Fruit fly (Drosophila melanogaster) whole organism, embryonic: ENCODE data around the gene CG14102.

ENCODE experiments used
- CG1024 ChIP-seq: fragments of 200-800 bp; sonication (Bioruptor generic); IDR thresholded peaks from 2 replicates; pipeline ENCODE4 v1.3.6; 2022; ENCODE audit warnings: missing biosample characterization, missing genetic modification characterization
- CG10321 ChIP-seq: fragments of 200-800 bp; sonication (Bioruptor generic); IDR thresholded peaks from 2 replicates; pipeline ENCODE4 v1.3.6; 2022; ENCODE audit warnings: missing biosample characterization, missing genetic modification characterization
- CG10366 ChIP-seq: fragments of 200-800 bp; sonication (Bioruptor generic); IDR thresholded peaks from 2 replicates; pipeline ENCODE4 v1.3.6; 2022; ENCODE audit warnings: missing biosample characterization, missing genetic modification characterization
- CG10431 ChIP-seq: fragments of 200-800 bp; sonication (Bioruptor generic); optimal IDR thresholded peaks from 3 replicates; lab custom pipeline; 2018; ENCODE audit warnings: missing biosample characterization, mild to moderate bottlenecking, missing genetic modification characterization
- CG10543 ChIP-seq: fragments of 200-800 bp; sonication (Bioruptor generic); optimal IDR thresholded peaks from 3 replicates; lab custom pipeline; 2017; ENCODE audit warnings: missing biosample characterization, mild to moderate bottlenecking, missing genetic modification characterization, moderate library complexity
- CG11560 ChIP-seq: fragments of 200-800 bp; sonication (Bioruptor generic); IDR thresholded peaks from 3 replicates; pipeline ENCODE4 v1.3.6; 2022; ENCODE audit warnings: missing biosample characterization, missing genetic modification characterization
- CG11695 ChIP-seq: fragments of 200-800 bp; sonication (Bioruptor generic); IDR thresholded peaks from 3 replicates; pipeline ENCODE4 v1.3.6; 2022; ENCODE audit warnings: missing biosample characterization, missing genetic modification characterization
- CG12155 ChIP-seq: fragments of 200-800 bp; sonication (Bioruptor generic); optimal IDR thresholded peaks from 3 replicates; lab custom pipeline; 2016; ENCODE audit warnings: missing biosample characterization, missing genetic modification characterization
- CG12942 ChIP-seq: fragments of 200-800 bp; sonication (Bioruptor generic); optimal IDR thresholded peaks from 3 replicates; lab custom pipeline; 2016; ENCODE audit warnings: missing biosample characterization, missing genetic modification characterization
- CG14014 ChIP-seq: fragments of 200-800 bp; sonication (Bioruptor generic); IDR thresholded peaks from 2 replicates; pipeline ENCODE4 v1.3.6; 2022; ENCODE audit warnings: missing biosample characterization, missing genetic modification characterization
- CG16815 ChIP-seq: fragments of 200-800 bp; sonication (Bioruptor generic); optimal IDR thresholded peaks from 3 replicates; lab custom pipeline; 2017; ENCODE audit warnings: missing biosample characterization, mild to moderate bottlenecking, missing genetic modification characterization
- CG17359 ChIP-seq: fragments of 200-800 bp; sonication (Bioruptor generic); optimal IDR thresholded peaks from 3 replicates; lab custom pipeline; 2018; ENCODE audit warnings: missing biosample characterization, mild to moderate bottlenecking, missing genetic modification characterization, moderate library complexity
- CG17829 ChIP-seq: fragments of 200-800 bp; optimal IDR thresholded peaks from 2 replicates; lab custom pipeline; 2019; ENCODE audit warnings: missing biosample characterization, mild to moderate bottlenecking, missing genetic modification characterization, moderate library complexity
- CG2199 ChIP-seq: fragments of 200-800 bp; sonication (Bioruptor generic); IDR thresholded peaks from 3 replicates; pipeline ENCODE4 v1.3.6; 2022; ENCODE audit warnings: missing biosample characterization, missing genetic modification characterization
- CG34376 ChIP-seq: fragments of 200-800 bp; sonication (Bioruptor generic); optimal IDR thresholded peaks from 2 replicates; lab custom pipeline; 2018; ENCODE audit warnings: missing biosample characterization, mild to moderate bottlenecking, missing genetic modification characterization
- CG42726 ChIP-seq: fragments of 200-800 bp; sonication (Bioruptor generic); IDR thresholded peaks from 2 replicates; pipeline ENCODE4 v1.3.6; 2022; ENCODE audit warnings: missing biosample characterization, missing genetic modification characterization; ENCODE audit not compliant: partially characterized antibody
- CG6683 ChIP-seq: fragments of 200-800 bp; sonication (Bioruptor generic); optimal IDR thresholded peaks from 2 replicates; lab custom pipeline; 2017; ENCODE audit warnings: missing biosample characterization, mild to moderate bottlenecking, missing genetic modification characterization, missing genetic modification reagents
- CG7745 ChIP-seq: fragments of 200-800 bp; sonication (Bioruptor generic); optimal IDR thresholded peaks from 2 replicates; lab custom pipeline; 2018; ENCODE audit warnings: missing biosample characterization, mild to moderate bottlenecking, missing genetic modification characterization, moderate library complexity
- CG9932 ChIP-seq: fragments of 200-800 bp; sonication (Bioruptor generic); IDR thresholded peaks from 2 replicates; pipeline ENCODE4 v1.3.6; 2022; ENCODE audit warnings: missing biosample characterization, missing genetic modification characterization
- Dbx ChIP-seq: fragments of 200-800 bp; sonication (Bioruptor generic); IDR thresholded peaks from 3 replicates; pipeline ENCODE4 v1.3.6; 2022; ENCODE audit warnings: missing biosample characterization, missing genetic modification characterization
- Gug ChIP-seq: fragments of 200-800 bp; sonication (Bioruptor generic); IDR thresholded peaks from 4 replicates; pipeline ENCODE4 v1.3.6; 2022; ENCODE audit warnings: missing biosample characterization, missing genetic modification characterization
- Hey ChIP-seq: fragments of 200-800 bp; sonication (Bioruptor generic); optimal IDR thresholded peaks from 3 replicates; lab custom pipeline; 2018; ENCODE audit warnings: missing biosample characterization, mild to moderate bottlenecking, missing genetic modification characterization
- Hr51 ChIP-seq, 2 experiments: fragments of 200-800 bp; sonication (Bioruptor generic); optimal IDR thresholded peaks; 2 replicates in 1 of 2; 3 replicates in 1 of 2; lab custom pipeline; 2016 to 2018; ENCODE audit warnings: missing biosample characterization in 2 of 2, missing genetic modification characterization in 2 of 2, mild to moderate bottlenecking in 1 of 2, moderate library complexity in 1 of 2
- Lim3 ChIP-seq: fragments of 200-800 bp; sonication (Bioruptor generic); IDR thresholded peaks from 2 replicates; pipeline ENCODE4 v1.3.6; 2022; ENCODE audit warnings: missing biosample characterization, missing genetic modification characterization
- Mes4 ChIP-seq: fragments of 200-800 bp; sonication (Bioruptor generic); optimal IDR thresholded peaks from 2 replicates; lab custom pipeline; 2016; ENCODE audit warnings: missing biosample characterization, missing genetic modification characterization
- Optix ChIP-seq: fragments of 200-800 bp; sonication (Bioruptor generic); IDR thresholded peaks from 3 replicates; pipeline ENCODE4 v1.3.6; 2022; ENCODE audit warnings: missing biosample characterization, missing genetic modification characterization
- Pdp1 ChIP-seq, 2 experiments: fragments of 200-800 bp; sonication (Bioruptor generic); optimal IDR thresholded peaks; 3 replicates each; lab custom pipeline; 2016; ENCODE audit warnings: missing biosample characterization in 2 of 2, missing genetic modification characterization in 2 of 2, mild to moderate bottlenecking in 1 of 2, moderate library complexity in 1 of 2
- Rfx ChIP-seq: fragments of 200-800 bp; sonication (Bioruptor generic); IDR thresholded peaks from 2 replicates; pipeline ENCODE4 v1.3.6; 2022; ENCODE audit warnings: missing biosample characterization, missing genetic modification characterization
- Sox100B ChIP-seq: fragments of 200-800 bp; sonication (Bioruptor generic); optimal IDR thresholded peaks from 3 replicates; lab custom pipeline; 2018; ENCODE audit warnings: missing biosample characterization, mild to moderate bottlenecking, missing genetic modification characterization
- ara ChIP-seq: fragments of 200-800 bp; sonication (Bioruptor generic); IDR thresholded peaks from 2 replicates; pipeline ENCODE4 v1.3.6; 2022; ENCODE audit warnings: missing biosample characterization, missing genetic modification characterization
- ase ChIP-seq: fragments of 200-800 bp; sonication (Bioruptor generic); IDR thresholded peaks from 3 replicates; pipeline ENCODE4 v1.3.6; 2022; ENCODE audit warnings: missing biosample characterization, missing genetic modification characterization
- bigmax ChIP-seq: fragments of 200-800 bp; sonication (Bioruptor generic); optimal IDR thresholded peaks from 2 replicates; lab custom pipeline; 2018; ENCODE audit warnings: missing biosample characterization, mild to moderate bottlenecking, missing genetic modification characterization
- br ChIP-seq: fragments of >200 bp; optimal IDR thresholded peaks from 2 replicates; lab custom pipeline; 2017
- disco-r ChIP-seq: fragments of 200-800 bp; sonication (Bioruptor generic); optimal IDR thresholded peaks from 2 replicates; lab custom pipeline; 2016; ENCODE audit warnings: missing biosample characterization, missing genetic modification characterization
- dmrt99B ChIP-seq: fragments of 200-800 bp; sonication (Bioruptor generic); optimal IDR thresholded peaks from 2 replicates; lab custom pipeline; 2018; ENCODE audit warnings: missing biosample characterization, mild to moderate bottlenecking, missing genetic modification characterization, moderate library complexity
- ems ChIP-seq: fragments of 200-800 bp; sonication (Bioruptor generic); optimal IDR thresholded peaks from 3 replicates; lab custom pipeline; 2016; ENCODE audit warnings: missing biosample characterization, missing genetic modification characterization
- gce ChIP-seq: fragments of 200-800 bp; sonication (Bioruptor generic); IDR thresholded peaks from 3 replicates; pipeline ENCODE4 v1.3.6; 2022; ENCODE audit warnings: missing biosample characterization, missing genetic modification characterization
- gfzf ChIP-seq: fragments of 200-800 bp; sonication (Bioruptor generic); optimal IDR thresholded peaks from 2 replicates; lab custom pipeline; 2016; ENCODE audit warnings: missing biosample characterization, mild to moderate bottlenecking, missing genetic modification characterization, moderate library complexity
- grn ChIP-seq: fragments of 200-800 bp; sonication (Bioruptor generic); optimal IDR thresholded peaks from 3 replicates; lab custom pipeline; 2017; ENCODE audit warnings: missing biosample characterization, missing genetic modification characterization
- hth ChIP-seq: fragments of >200 bp; optimal IDR thresholded peaks from 2 replicates; lab custom pipeline; 2017; ENCODE audit warnings: inconsistent platforms
- pfk ChIP-seq: fragments of 200-800 bp; sonication (Bioruptor generic); optimal IDR thresholded peaks from 2 replicates; lab custom pipeline; 2018; ENCODE audit warnings: missing biosample characterization, mild to moderate bottlenecking, missing genetic modification characterization, moderate library complexity
- phol ChIP-seq: fragments of 200-800 bp; sonication (Bioruptor generic); optimal IDR thresholded peaks from 3 replicates; lab custom pipeline; 2018; ENCODE audit warnings: missing biosample characterization, mild to moderate bottlenecking, missing genetic modification characterization, moderate library complexity
- pita ChIP-seq: fragments of 200-800 bp; sonication (Bioruptor generic); optimal IDR thresholded peaks from 2 replicates; lab custom pipeline; 2017; ENCODE audit warnings: missing biosample characterization, mild to moderate bottlenecking, missing genetic modification characterization
- sd ChIP-seq: fragments of 200-800 bp; sonication (Bioruptor generic); optimal IDR thresholded peaks from 3 replicates; lab custom pipeline; 2018; ENCODE audit warnings: missing biosample characterization, mild to moderate bottlenecking, missing genetic modification characterization, moderate library complexity
- sisA ChIP-seq: fragments of 200-800 bp; sonication (Bioruptor generic); IDR thresholded peaks from 2 replicates; pipeline ENCODE4 v1.3.6; 2022; ENCODE audit warnings: missing biosample characterization, missing genetic modification characterization
- slp2 ChIP-seq: fragments of 200-800 bp; sonication (Bioruptor generic); optimal IDR thresholded peaks from 2 replicates; lab custom pipeline; 2016; ENCODE audit warnings: missing biosample characterization, missing genetic modification characterization
- sr ChIP-seq: fragments of 200-800 bp; sonication (Bioruptor generic); IDR thresholded peaks from 3 replicates; pipeline ENCODE4 v1.3.6; 2022; ENCODE audit warnings: missing biosample characterization, missing genetic modification characterization
- tap ChIP-seq: fragments of 200-800 bp; optimal IDR thresholded peaks from 3 replicates; lab custom pipeline; 2019; ENCODE audit warnings: missing biosample characterization, mild to moderate bottlenecking, missing genetic modification characterization, moderate library complexity
- trh ChIP-seq: fragments of 200-800 bp; sonication (Bioruptor generic); optimal IDR thresholded peaks from 2 replicates; lab custom pipeline; 2016; ENCODE audit warnings: missing biosample characterization, missing genetic modification characterization
- zen2 ChIP-seq: fragments of 200-800 bp; sonication (Bioruptor generic); IDR thresholded peaks from 3 replicates; pipeline ENCODE4 v1.3.6; 2022; ENCODE audit warnings: missing biosample characterization, missing genetic modification characterization; ENCODE audit not compliant: partially characterized antibody

The CG14102 gene

dm6 chr3L:19817807-19818531 is 16.9 kb upstream of the CG14102 start, which contains the start of the genes Fibp and Deaf1 (continued):
- no peak for TF ChIP-seq Optix (GFP tag; lab: Robert Waterston, UW)
- TF ChIP-seq phol (tag; lab: Kevin White, UChicago), result peak; percentile 85
- TF ChIP-seq Sox100B, result peak; percentile 67
- TF ChIP-seq dmrt99B (tag; lab: Kevin White, UChicago), result no peak
- no peak for TF ChIP-seq Hey (tag; lab: Kevin White, UChicago)
- peak; percentile 62 for TF ChIP-seq grn (GFP tag; lab: Kevin White, UChicago)
- no peak for TF ChIP-seq br (lab: Kevin White, UChicago)
- TF ChIP-seq CG16815 (GFP tag; lab: Kevin White, UChicago), result peak; percentile 74
- no peak for TF ChIP-seq CG11695 (GFP tag; lab: Robert Waterston, UW)
- peak; percentile 56 for TF ChIP-seq disco-r (GFP tag; lab: Kevin White, UChicago)
- TF ChIP-seq Dbx (GFP tag; lab: Robert Waterston, UW), result peak; percentile 87
- TF ChIP-seq pfk (GFP tag; lab: Kevin White, UChicago), result no peak
- peak; percentile 73 for TF ChIP-seq CG10543 (GFP tag; lab: Kevin White, UChicago)
- peak; percentile 76 to 85 for TF ChIP-seq Pdp1 (GFP tag; optimal IDR thresholded peaks at IDR 0.05; lab: Kevin White, UChicago)
- TF ChIP-seq CG12942 (GFP tag; lab: Kevin White, UChicago), result peak; percentile 76
- TF ChIP-seq Lim3, result no peak
- peak; percentile 99 for TF ChIP-seq CG42726 (GFP tag; lab: Robert Waterston, UW)
- TF ChIP-seq Hr51 (GFP tag; optimal IDR thresholded peaks at IDR 0.05; lab: Kevin White, UChicago), result peak; percentile 73 to 82
- TF ChIP-seq pita (GFP tag; lab: Kevin White, UChicago), result no peak
- TF ChIP-seq CG1024, result no peak
- TF ChIP-seq trh, result peak; percentile 57
- TF ChIP-seq CG17829, result peak; percentile 85
- no peak; the same call in 2 of the 3 replicates for TF ChIP-seq gce (GFP tag; lab: Robert Waterston, UW)
- no peak for TF ChIP-seq hth
- peak; percentile 97 for TF ChIP-seq zen2
- peak; percentile 71 for TF ChIP-seq sisA (GFP tag; lab: Robert Waterston, UW)
- no peak for TF ChIP-seq CG7745 (tag; lab: Kevin White, UChicago)
- TF ChIP-seq bigmax, result no peak
- peak; percentile 71 for TF ChIP-seq Mes4 (GFP tag; lab: Kevin White, UChicago)
- peak; percentile 50 for TF ChIP-seq CG34376 (GFP tag; lab: Kevin White, UChicago)
- peak; percentile 16 for TF ChIP-seq CG6683 (GFP tag; lab: Kevin White, UChicago)
- no peak for TF ChIP-seq CG10321 (GFP tag; lab: Robert Waterston, UW)
- TF ChIP-seq CG12155 (GFP tag; lab: Kevin White, UChicago), result peak; percentile 86
- TF ChIP-seq ara (GFP tag; lab: Robert Waterston, UW), result no peak
- TF ChIP-seq Gug (GFP tag; lab: Robert Waterston, UW), result peak; percentile 93; the same call in 2 of the 4 replicates
- TF ChIP-seq CG17359 (tag; lab: Kevin White, UChicago), result peak; percentile 64
- peak; percentile 96 for TF ChIP-seq CG9932 (GFP tag; lab: Robert Waterston, UW)
- peak; percentile 51 for TF ChIP-seq slp2 (GFP tag; lab: Kevin White, UChicago)
- TF ChIP-seq ems (GFP tag; lab: Kevin White, UChicago), result peak; percentile 72
- TF ChIP-seq CG2199 (GFP tag; lab: Robert Waterston, UW), result no peak; the same call in 2 of the 3 replicates
- peak; percentile 82 for TF ChIP-seq Rfx
- peak; percentile 68 for TF ChIP-seq gfzf (GFP tag; lab: Kevin White, UChicago)
- peak; percentile 50; the same call in 1 of the 3 replicates for TF ChIP-seq ase
- no peak for TF ChIP-seq tap
- TF ChIP-seq sd (tag; lab: Kevin White, UChicago), result peak; percentile 30
- peak; percentile 60; the same call in 1 of the 2 replicates for TF ChIP-seq CG14014 (GFP tag; lab: Robert Waterston, UW)
- TF ChIP-seq CG11560 (tag; lab: Robert Waterston, UW), result no peak
- peak; percentile 48; the same call in 1 of the 2 replicates for TF ChIP-seq CG10366 (GFP tag; lab: Robert Waterston, UW)
- peak; percentile 32 for TF ChIP-seq CG10431
- no peak for TF ChIP-seq sr (GFP tag; lab: Robert Waterston, UW)
